Worm (Caenorhabditis elegans): ENCODE data around the gene F53F1.6.
A peak's percentile ranks its signal among the peaks of the same experiment; 100 is the strongest.

The F53F1.6 gene

DNA sequence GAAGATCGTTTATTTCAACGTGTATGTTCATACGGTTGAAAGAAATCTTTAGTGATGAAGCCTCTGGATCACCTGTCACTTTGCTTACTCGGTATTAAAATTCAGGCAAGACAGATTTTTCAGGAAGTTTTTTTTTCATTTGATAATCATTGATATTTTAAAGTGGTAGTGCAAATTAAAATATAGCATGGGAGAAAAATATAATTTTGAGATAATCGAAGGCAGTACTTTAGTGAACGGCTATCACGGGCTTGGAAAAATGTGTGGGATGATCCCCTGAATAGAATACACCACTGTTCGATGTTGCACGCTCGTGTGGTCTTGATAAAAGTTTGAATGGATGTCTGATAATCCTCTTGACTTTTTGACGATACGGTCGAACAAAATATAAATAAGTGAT is 10.0 kb upstream of the F53F1.6 start:
- TF ChIP-seq egl-5 (tag; optimal IDR thresholded peaks at IDR 0.05) (no peak), lin-39 (tag; optimal IDR thresholded peaks at IDR 0.05) (no peak), fos-1 (tag; optimal IDR thresholded peaks at IDR 0.05) (no peak), unc-62 (GFP tag; optimal IDR thresholded peaks at IDR 0.05) (no peak), fkh-10 (GFP tag; optimal IDR thresholded peaks at IDR 0.05) (no peak), pha-4 (tag; optimal IDR thresholded peaks at IDR 0.05) (no peak), egl-27 (tag; optimal IDR thresholded peaks at IDR 0.05) (no peak), sea-2 (GFP tag; optimal IDR thresholded peaks at IDR 0.05) (no peak), nhr-76 (tag; optimal IDR thresholded peaks at IDR 0.05) (no peak), unc-39 (tag; optimal IDR thresholded peaks at IDR 0.05) (no peak)

DNA sequence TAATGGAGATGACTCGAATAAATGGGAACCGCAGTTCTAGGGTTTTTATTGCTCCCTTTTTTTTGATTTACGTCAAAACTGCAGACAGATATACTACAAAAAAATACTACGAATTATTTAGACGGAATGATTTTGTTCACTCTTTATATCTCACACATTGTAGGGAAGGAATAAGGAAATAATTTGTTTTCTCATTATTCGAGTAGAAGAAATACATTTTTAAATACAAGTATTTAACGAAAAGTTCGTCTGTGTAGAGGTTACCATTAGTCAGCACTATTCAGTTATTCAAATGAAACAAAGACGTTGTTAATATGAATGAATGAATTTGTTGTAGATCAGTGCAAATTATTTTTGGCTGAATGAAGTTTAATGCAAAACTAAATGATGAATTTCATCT is 9.4 kb upstream of the F53F1.6 start, which contains the start of gene srd-18:
TSS of gene srd-18 (minus strand) at position 101 of the 400 bp plus-strand sequence.
- TF ChIP-seq nhr-77 (tag; optimal IDR thresholded peaks at IDR 0.05) (no peak), nhr-25 (tag; optimal IDR thresholded peaks at IDR 0.05) (no peak), zag-1 (tag; optimal IDR thresholded peaks at IDR 0.05) (no peak), mdl-1 (tag; optimal IDR thresholded peaks at IDR 0.05) (no peak), ceh-28 (tag; optimal IDR thresholded peaks at IDR 0.05) (no peak), mml-1 (tag; optimal IDR thresholded peaks at IDR 0.05) (no peak), lin-39 (tag; optimal IDR thresholded peaks at IDR 0.05) (no peak), hmg-11 (tag; optimal IDR thresholded peaks at IDR 0.05) (no peak), egl-5 (tag; optimal IDR thresholded peaks at IDR 0.05) (no peak), nhr-23 (tag; optimal IDR thresholded peaks at IDR 0.05) (no peak), ceh-16 (tag; optimal IDR thresholded peaks at IDR 0.05) (no peak)

DNA sequence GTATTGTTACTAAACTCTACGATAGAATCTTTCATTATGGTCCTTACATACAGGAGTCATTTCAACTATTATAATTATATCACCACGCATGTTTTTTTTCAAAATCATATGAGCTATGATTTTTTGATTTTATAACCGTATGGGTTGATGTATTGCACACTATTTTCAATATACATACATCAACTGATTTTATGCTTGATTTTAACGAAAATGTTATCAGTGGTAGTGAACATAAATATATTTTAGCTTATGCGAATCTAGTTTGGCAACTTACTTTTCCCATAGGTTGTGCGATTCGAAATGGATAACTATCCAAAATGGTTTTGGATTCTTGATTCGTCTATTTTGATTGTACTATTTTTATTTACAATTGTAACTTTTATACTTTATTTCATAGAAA is 6.2 kb upstream of the F53F1.6 start, which contains the start of gene srv-10:
TSS of gene srv-10 (plus strand) at position 301 of the 400 bp plus-strand sequence.
- no peak for TF ChIP-seq ztf-11 (tag; optimal IDR thresholded peaks at IDR 0.05)
- no peak for TF ChIP-seq skn-1 (tag; optimal IDR thresholded peaks at IDR 0.05)
- no peak for TF ChIP-seq snpc-4 (tag; optimal IDR thresholded peaks at IDR 0.05)
- no peak for TF ChIP-seq daf-12 (tag; optimal IDR thresholded peaks at IDR 0.05)
- TF ChIP-seq nhr-43 (tag; optimal IDR thresholded peaks at IDR 0.05; ENCODE audit: poor library complexity, severe bottlenecking) = no peak
- no peak for TF ChIP-seq nhr-25 (tag; optimal IDR thresholded peaks at IDR 0.05)
- no peak for TF ChIP-seq egl-27 (tag; optimal IDR thresholded peaks at IDR 0.05)
- no peak for TF ChIP-seq nhr-67 (tag; optimal IDR thresholded peaks at IDR 0.05)
- no peak for TF ChIP-seq ztf-4 (tag; optimal IDR thresholded peaks at IDR 0.05)
- no peak for TF ChIP-seq nhr-237 (tag; optimal IDR thresholded peaks at IDR 0.05)
- no peak for TF ChIP-seq ceh-9 (tag; optimal IDR thresholded peaks at IDR 0.05)

DNA sequence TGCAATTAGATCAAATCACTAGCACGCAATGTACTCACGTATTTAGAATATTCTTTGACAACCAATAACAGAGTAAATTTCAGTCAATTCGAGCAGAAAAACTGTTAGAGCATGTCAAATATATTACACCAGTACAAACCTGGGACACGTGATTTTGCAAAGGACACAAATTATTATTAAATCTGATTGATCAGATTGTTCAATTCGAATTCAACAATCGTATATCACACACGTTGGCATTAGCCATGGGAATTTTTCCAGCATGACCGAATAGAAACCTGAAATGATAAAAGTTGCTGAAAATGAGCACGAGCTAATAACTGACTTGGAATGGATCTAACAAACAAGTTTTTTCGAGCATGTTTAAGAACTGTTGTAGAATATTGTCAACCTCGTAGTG is 5.6 kb upstream of the F53F1.6 start, which contains the start of gene srv-9:
TSS of gene srv-9 (minus strand) at position 101 of the 400 bp plus-strand sequence.
- TF ChIP-seq nhr-237 (tag; optimal IDR thresholded peaks at IDR 0.05) = no peak
- TF ChIP-seq jun-1 (tag; optimal IDR thresholded peaks at IDR 0.05) = no peak
- TF ChIP-seq ceh-82 (tag; optimal IDR thresholded peaks at IDR 0.05) = no peak
- no peak for TF ChIP-seq tbx-2 (tag; optimal IDR thresholded peaks at IDR 0.05)
- TF ChIP-seq elt-3 (tag; optimal IDR thresholded peaks at IDR 0.05) = no peak

DNA sequence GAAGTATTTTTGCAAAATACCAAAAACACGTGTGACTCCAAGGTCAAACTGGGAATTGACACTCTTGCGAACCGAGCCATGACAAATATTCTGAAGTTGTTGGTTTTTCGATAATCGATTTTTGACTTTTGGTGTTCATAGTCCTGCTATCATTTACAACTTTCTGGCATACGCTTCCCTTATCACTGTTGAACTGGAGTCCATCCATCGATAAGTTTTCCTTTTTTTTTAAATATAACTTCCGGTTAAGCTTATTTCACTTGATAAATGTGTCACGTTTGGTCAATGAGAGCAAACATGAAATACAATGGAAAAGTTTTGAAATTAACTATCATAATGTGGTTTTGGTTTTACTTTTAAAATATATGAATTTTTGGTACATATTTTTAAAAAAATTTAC is 4.3 kb upstream of the F53F1.6 start:
- peak; percentile 96 for TF ChIP-seq pqm-1 (tag; optimal IDR thresholded peaks at IDR 0.05)
- TF ChIP-seq jun-1 (tag; optimal IDR thresholded peaks at IDR 0.05) = peak; percentile 18
- TF ChIP-seq ZK546.5 (tag; optimal IDR thresholded peaks at IDR 0.05) = no peak
- no peak for TF ChIP-seq egl-27 (tag; optimal IDR thresholded peaks at IDR 0.05)
- no peak for TF ChIP-seq ztf-11 (tag; optimal IDR thresholded peaks at IDR 0.05)
- no peak for TF ChIP-seq eor-1 (tag; optimal IDR thresholded peaks at IDR 0.05)
- TF ChIP-seq nhr-77 (tag; optimal IDR thresholded peaks at IDR 0.05) = no peak
- peak; percentile 91 for TF ChIP-seq elt-2 (tag; optimal IDR thresholded peaks at IDR 0.05)
- TF ChIP-seq sea-2 (GFP tag; optimal IDR thresholded peaks at IDR 0.05) = no peak
- TF ChIP-seq nhr-28 (tag; optimal IDR thresholded peaks at IDR 0.05) = no peak
- no peak for TF ChIP-seq nhr-12 (tag; optimal IDR thresholded peaks at IDR 0.05)
- no peak for TF ChIP-seq nhr-11 (tag; optimal IDR thresholded peaks at IDR 0.05)
- TF ChIP-seq ceh-9 (tag; optimal IDR thresholded peaks at IDR 0.05) = no peak
- TF ChIP-seq pha-4 (tag; optimal IDR thresholded peaks at IDR 0.05) = no peak
